Fruit fly (Drosophila melanogaster) whole organism, embryonic: ENCODE results near the gene dbe.

Source experiments
- CG10147 ChIP-seq: fragments of 200-800 bp; sonication (Bioruptor generic); optimal IDR thresholded peaks from 2 replicates; lab custom pipeline; 2019; ENCODE audit warnings: missing biosample characterization, mild to moderate bottlenecking, missing genetic modification characterization, moderate library complexity
- CG10654 ChIP-seq: fragments of 200-800 bp; sonication (Bioruptor generic); optimal IDR thresholded peaks from 2 replicates; lab custom pipeline; 2016; ENCODE audit warnings: missing biosample characterization, missing genetic modification characterization
- CG12071 ChIP-seq: fragments of 200-800 bp; sonication (Bioruptor generic); optimal IDR thresholded peaks from 3 replicates; lab custom pipeline; 2018; ENCODE audit warnings: missing biosample characterization, mild to moderate bottlenecking, missing genetic modification characterization
- CG12219 ChIP-seq: fragments of 200-800 bp; sonication (Bioruptor generic); optimal IDR thresholded peaks from 3 replicates; lab custom pipeline; 2018; ENCODE audit warnings: missing biosample characterization, mild to moderate bottlenecking, missing genetic modification characterization
- CG12942 ChIP-seq: fragments of 200-800 bp; sonication (Bioruptor generic); optimal IDR thresholded peaks from 3 replicates; lab custom pipeline; 2016; ENCODE audit warnings: missing biosample characterization, missing genetic modification characterization
- CG13123 ChIP-seq: fragments of 200-800 bp; sonication (Bioruptor generic); optimal IDR thresholded peaks from 2 replicates; lab custom pipeline; 2016; ENCODE audit warnings: missing biosample characterization, missing genetic modification characterization
- CG13287 ChIP-seq: fragments of 200-800 bp; sonication (Bioruptor generic); IDR thresholded peaks from 2 replicates; pipeline ENCODE4 v1.3.6; 2022; ENCODE audit warnings: missing biosample characterization, missing genetic modification characterization; ENCODE audit not compliant: partially characterized antibody
- CG14667 ChIP-seq: fragments of 200-800 bp; sonication (Bioruptor generic); IDR thresholded peaks from 2 replicates; pipeline ENCODE4 v1.3.6; 2022; ENCODE audit warnings: missing biosample characterization, missing genetic modification characterization
- CG14860 ChIP-seq: fragments of 200-800 bp; sonication (Bioruptor generic); IDR thresholded peaks from 3 replicates; pipeline ENCODE4 v1.3.6; 2022; ENCODE audit warnings: missing biosample characterization, missing genetic modification characterization; ENCODE audit not compliant: partially characterized antibody
- CG1529 ChIP-seq: fragments of 200-800 bp; sonication (Bioruptor generic); optimal IDR thresholded peaks from 3 replicates; lab custom pipeline; 2018; ENCODE audit warnings: missing biosample characterization, missing genetic modification characterization
- CG16863 ChIP-seq: fragments of 200-800 bp; sonication (Bioruptor generic); optimal IDR thresholded peaks from 3 replicates; lab custom pipeline; 2016; ENCODE audit warnings: missing biosample characterization, missing genetic modification characterization
- CG18262 ChIP-seq: fragments of 200-800 bp; optimal IDR thresholded peaks from 3 replicates; lab custom pipeline; 2019; ENCODE audit warnings: missing biosample characterization, mild to moderate bottlenecking, missing genetic modification characterization, moderate library complexity
- CG2116 ChIP-seq: fragments of 200-800 bp; sonication (Bioruptor generic); optimal IDR thresholded peaks from 3 replicates; lab custom pipeline; 2018; ENCODE audit warnings: missing biosample characterization, mild to moderate bottlenecking, missing genetic modification characterization
- CG2678 ChIP-seq: fragments of 200-800 bp; sonication (Bioruptor generic); optimal IDR thresholded peaks from 3 replicates; lab custom pipeline; 2019; ENCODE audit warnings: missing biosample characterization, mild to moderate bottlenecking, missing genetic modification characterization, moderate library complexity
- CG31224 ChIP-seq: fragments of 200-800 bp; sonication (Bioruptor generic); IDR thresholded peaks from 2 replicates; pipeline ENCODE4 v1.3.6; 2022; ENCODE audit warnings: missing biosample characterization, missing genetic modification characterization
- CG31388 ChIP-seq: fragments of 200-800 bp; sonication (Bioruptor generic); optimal IDR thresholded peaks from 2 replicates; lab custom pipeline; 2016; ENCODE audit warnings: missing biosample characterization, missing genetic modification characterization
- CG31441 ChIP-seq: fragments of 200-800 bp; sonication (Bioruptor generic); IDR thresholded peaks from 2 replicates; pipeline ENCODE4 v1.3.6; 2022; ENCODE audit warnings: missing biosample characterization, missing genetic modification characterization
- CG33557 ChIP-seq: fragments of 200-800 bp; sonication (Bioruptor generic); optimal IDR thresholded peaks from 2 replicates; lab custom pipeline; 2019; ENCODE audit warnings: missing biosample characterization, mild to moderate bottlenecking, missing genetic modification characterization, moderate library complexity
- CG4328 ChIP-seq: fragments of 200-800 bp; sonication (Bioruptor generic); optimal IDR thresholded peaks from 3 replicates; lab custom pipeline; 2017; ENCODE audit warnings: missing biosample characterization, missing genetic modification reagents, missing genetic modification characterization
- CG4730 ChIP-seq: fragments of 200-800 bp; sonication (Bioruptor generic); IDR thresholded peaks from 2 replicates; pipeline ENCODE4 v1.3.6; 2022; ENCODE audit warnings: missing biosample characterization, missing genetic modification characterization
- CG6254 ChIP-seq: fragments of 200-800 bp; sonication (Bioruptor generic); optimal IDR thresholded peaks from 3 replicates; lab custom pipeline; 2017; ENCODE audit warnings: mild to moderate bottlenecking, missing biosample characterization, missing genetic modification reagents, missing genetic modification characterization
- CG6654 ChIP-seq: fragments of 200-800 bp; sonication (Bioruptor generic); optimal IDR thresholded peaks from 2 replicates; lab custom pipeline; 2017; ENCODE audit warnings: missing biosample characterization, mild to moderate bottlenecking, missing genetic modification characterization
- CG7357 ChIP-seq: fragments of 200-800 bp; sonication (Bioruptor generic); IDR thresholded peaks from 3 replicates; pipeline ENCODE4 v1.3.6; 2022; ENCODE audit warnings: missing biosample characterization, missing genetic modification characterization
- CG8359 ChIP-seq: fragments of 200-800 bp; sonication (Bioruptor generic); optimal IDR thresholded peaks from 2 replicates; lab custom pipeline; 2017; ENCODE audit warnings: missing biosample characterization, mild to moderate bottlenecking, missing genetic modification characterization, borderline replicate concordance
- Camta ChIP-seq: fragments of 200-800 bp; sonication (Bioruptor generic); optimal IDR thresholded peaks from 2 replicates; lab custom pipeline; 2016; ENCODE audit warnings: missing biosample characterization, missing genetic modification characterization
- Dbx ChIP-seq: fragments of 200-800 bp; sonication (Bioruptor generic); IDR thresholded peaks from 3 replicates; pipeline ENCODE4 v1.3.6; 2022; ENCODE audit warnings: missing biosample characterization, missing genetic modification characterization
- Deaf1 ChIP-seq: fragments of 200-800 bp; optimal IDR thresholded peaks from 3 replicates; lab custom pipeline; 2019; ENCODE audit warnings: missing biosample characterization, mild to moderate bottlenecking, missing genetic modification characterization, moderate library complexity
- Dfd ChIP-seq, 2 experiments: fragments of >200 bp; optimal IDR thresholded peaks; 2 replicates each; lab custom pipeline; 2017; ENCODE audit warnings: missing biosample characterization in 2 of 2, missing genetic modification characterization in 2 of 2
- HLH4C ChIP-seq: fragments of 200-800 bp; sonication (Bioruptor generic); IDR thresholded peaks from 3 replicates; pipeline ENCODE4 v1.3.6; 2022; ENCODE audit warnings: missing biosample characterization, missing genetic modification characterization; ENCODE audit not compliant: partially characterized antibody
- MBD-R2 ChIP-seq: fragments of 200-800 bp; sonication (Bioruptor generic); IDR thresholded peaks from 2 replicates; pipeline ENCODE4 v1.3.6; 2022; ENCODE audit warnings: missing biosample characterization, missing genetic modification characterization
- Myb ChIP-seq: fragments of 200-800 bp; sonication (Bioruptor generic); optimal IDR thresholded peaks from 2 replicates; lab custom pipeline; 2016; ENCODE audit warnings: missing biosample characterization, missing genetic modification characterization
- Oli ChIP-seq: fragments of 200-800 bp; sonication (Bioruptor generic); optimal IDR thresholded peaks from 2 replicates; lab custom pipeline; 2018; ENCODE audit warnings: missing biosample characterization, mild to moderate bottlenecking, missing genetic modification characterization, moderate library complexity
- btn ChIP-seq: fragments of 200-800 bp; sonication (Bioruptor generic); optimal IDR thresholded peaks from 2 replicates; lab custom pipeline; 2016; ENCODE audit warnings: missing biosample characterization, missing genetic modification characterization
- chif ChIP-seq, 2 experiments: fragments of 200-800 bp; sonication (Bioruptor generic); optimal IDR thresholded peaks; 3 replicates each; lab custom pipeline; 2016; ENCODE audit warnings: missing biosample characterization in 2 of 2, missing genetic modification characterization in 2 of 2
- chinmo ChIP-seq: fragments of 200-800 bp; sonication (Bioruptor generic); IDR thresholded peaks from 4 replicates; pipeline ENCODE4 v1.3.6; 2022; ENCODE audit warnings: missing biosample characterization, missing genetic modification characterization; ENCODE audit not compliant: partially characterized antibody
- dm ChIP-seq: fragments of 200-800 bp; sonication (Bioruptor generic); optimal IDR thresholded peaks from 3 replicates; lab custom pipeline; 2016; ENCODE audit warnings: missing biosample characterization, missing genetic modification characterization
- ems ChIP-seq: fragments of 200-800 bp; sonication (Bioruptor generic); optimal IDR thresholded peaks from 3 replicates; lab custom pipeline; 2016; ENCODE audit warnings: missing biosample characterization, missing genetic modification characterization
- eyg ChIP-seq: fragments of 200-800 bp; sonication (Bioruptor generic); optimal IDR thresholded peaks from 3 replicates; lab custom pipeline; 2016; ENCODE audit warnings: missing biosample characterization, missing genetic modification characterization
- fu2 ChIP-seq: fragments of 200-800 bp; sonication (Bioruptor generic); optimal IDR thresholded peaks from 2 replicates; lab custom pipeline; 2016; ENCODE audit warnings: missing biosample characterization, missing genetic modification characterization
- kah ChIP-seq: fragments of 200-800 bp; sonication (Bioruptor generic); optimal IDR thresholded peaks from 2 replicates; lab custom pipeline; 2018; ENCODE audit warnings: missing biosample characterization, mild to moderate bottlenecking, missing genetic modification characterization
- lilli ChIP-seq: fragments of 200-800 bp; sonication (Bioruptor generic); optimal IDR thresholded peaks from 3 replicates; lab custom pipeline; 2016; ENCODE audit warnings: missing biosample characterization, missing genetic modification characterization
- nmo ChIP-seq: fragments of 200-800 bp; sonication (Bioruptor generic); optimal IDR thresholded peaks from 2 replicates; lab custom pipeline; 2018; ENCODE audit warnings: missing biosample characterization, mild to moderate bottlenecking, missing genetic modification characterization, moderate library complexity
- org-1 ChIP-seq: fragments of 200-800 bp; sonication (Bioruptor generic); optimal IDR thresholded peaks from 2 replicates; lab custom pipeline; 2017; ENCODE audit warnings: missing biosample characterization, missing genetic modification characterization
- peb ChIP-seq: fragments of 200-800 bp; sonication (Bioruptor generic); IDR thresholded peaks from 2 replicates; pipeline ENCODE4 v1.3.6; 2022; ENCODE audit warnings: missing biosample characterization, missing genetic modification characterization
- ranshi ChIP-seq: fragments of 200-800 bp; sonication (Bioruptor generic); IDR thresholded peaks from 2 replicates; pipeline ENCODE4 v1.3.6; 2022; ENCODE audit warnings: missing biosample characterization, missing genetic modification characterization
- repo ChIP-seq: fragments of 200-800 bp; sonication (Bioruptor generic); optimal IDR thresholded peaks from 2 replicates; lab custom pipeline; 2016; ENCODE audit warnings: missing biosample characterization, missing genetic modification characterization
- sens ChIP-seq: fragments of 200-800 bp; sonication (Bioruptor generic); peaks from one replicate; lab custom pipeline; 2016; ENCODE audit warnings: missing biosample characterization, missing genetic modification characterization
- slbo ChIP-seq: fragments of 200-800 bp; sonication (Bioruptor generic); IDR thresholded peaks from 2 replicates; pipeline ENCODE4 v1.3.6; 2022; ENCODE audit warnings: missing biosample characterization, missing genetic modification characterization
- sob ChIP-seq: fragments of 200-800 bp; sonication (Bioruptor generic); IDR thresholded peaks from 2 replicates; pipeline ENCODE4 v1.3.6; 2022; ENCODE audit warnings: missing biosample characterization, missing genetic modification characterization
- tup ChIP-seq: fragments of 200-800 bp; sonication (Bioruptor generic); optimal IDR thresholded peaks from 2 replicates; lab custom pipeline; 2016; ENCODE audit warnings: missing biosample characterization, mild to moderate bottlenecking, missing genetic modification characterization, moderate library complexity

The dbe gene

dm6 chr2L:845341-846004 is 24.2 kb downstream of the dbe start (continued):
- TF ChIP-seq ems (GFP tag; lab: Kevin White, UChicago) (peak; percentile 79), Camta (peak; percentile 81), Dbx (GFP tag; lab: Robert Waterston, UW) (peak; percentile 92), CG6654 (GFP tag; lab: Kevin White, UChicago) (peak; percentile 58), CG2678 (tag; lab: Kevin White, UChicago) (peak; percentile 92), eyg (peak; percentile 68), CG10654 (peak; percentile 80), CG14860 (GFP tag; lab: Robert Waterston, UW) (no peak), btn (GFP tag; lab: Kevin White, UChicago) (peak; percentile 83), CG7357 (GFP tag; lab: Robert Waterston, UW) (peak; percentile 75), chinmo (GFP tag; lab: Robert Waterston, UW) (peak; percentile 83; the same call in 3 of the 4 replicates), ranshi (GFP tag; lab: Robert Waterston, UW) (peak; percentile 87), CG12942 (GFP tag; lab: Kevin White, UChicago) (peak; percentile 78), dm (peak; percentile 80), CG31224 (peak; percentile 80; the same call in 1 of the 2 replicates), HLH4C (GFP tag; lab: Robert Waterston, UW) (no peak), chif (GFP tag; optimal IDR thresholded peaks at IDR 0.05; lab: Kevin White, UChicago) (peak; percentile 85 to 87), kah (GFP tag; lab: Kevin White, UChicago) (peak; percentile 56), CG12219 (GFP tag; lab: Kevin White, UChicago) (peak; percentile 88), CG4730 (GFP tag; lab: Robert Waterston, UW) (peak; percentile 85), MBD-R2 (GFP tag; lab: Robert Waterston, UW) (peak; percentile 68), CG31441 (peak; percentile 78), Myb (peak; percentile 76), lilli (GFP tag; lab: Kevin White, UChicago) (peak; percentile 88), CG31388 (GFP tag; lab: Kevin White, UChicago) (peak; percentile 57), CG16863 (GFP tag; lab: Kevin White, UChicago) (peak; percentile 88), CG10147 (GFP tag; lab: Kevin White, UChicago) (peak; percentile 83), CG2116 (GFP tag; lab: Kevin White, UChicago) (peak; percentile 21), CG18262 (tag; lab: Kevin White, UChicago) (peak; percentile 80), sens (GFP tag; lab: Kevin White, UChicago) (peak; percentile 96), nmo (GFP tag; lab: Kevin White, UChicago) (peak; percentile 77), Dfd (GFP tag; optimal IDR thresholded peaks at IDR 0.05; lab: Kevin White, UChicago) (no peak), org-1 (GFP tag; lab: Kevin White, UChicago) (peak; percentile 81), CG6254 (peak; percentile 74), CG8359 (peak; percentile 37), slbo (GFP tag; lab: Robert Waterston, UW) (peak; percentile 94), tup (GFP tag; lab: Kevin White, UChicago) (no peak), CG12071 (GFP tag; lab: Kevin White, UChicago) (peak; percentile 95), CG1529 (GFP tag; lab: Kevin White, UChicago) (peak; percentile 79), CG13287 (GFP tag; lab: Robert Waterston, UW) (no peak), repo (GFP tag; lab: Kevin White, UChicago) (peak; percentile 80), CG14667 (GFP tag; lab: Robert Waterston, UW) (peak; percentile 88), Oli (tag; lab: Kevin White, UChicago) (peak; percentile 83), CG4328 (peak; percentile 73), peb (GFP tag; lab: Robert Waterston, UW) (peak; percentile 70), CG13123 (GFP tag; lab: Kevin White, UChicago) (peak; percentile 71), fu2 (GFP tag; lab: Kevin White, UChicago) (peak; percentile 80), sob (GFP tag; lab: Robert Waterston, UW) (peak; percentile 87), Deaf1 (peak; percentile 58), CG33557 (GFP tag; lab: Kevin White, UChicago) (no peak)
